Worm (Caenorhabditis elegans) whole organism, young adult: ENCODE measurements around the gene lido-9.

Experiments used
- Y67H2A.10 ChIP-seq: fragments of 200-800 bp; sonication (Bioruptor generic); conservative IDR thresholded peaks from 2 replicates; pipeline ENCODE4 v1.3.6; 2022; ENCODE audit warnings: missing genetic modification reagents, missing genetic modification characterization, missing compliant biosample characterization
- Y95B8A.8 ChIP-seq: fragments of 200-800 bp; sonication (Bioruptor generic); IDR thresholded peaks from 2 replicates; pipeline ENCODE4 v1.3.6; 2022; ENCODE audit warnings: missing genetic modification reagents, missing genetic modification characterization, missing compliant biosample characterization
- ama-1 ChIP-seq, 3 experiments: fragments of 150-350 bp in 1 of 3; sonication (generic microtip) in 2 of 3; optimal IDR thresholded peaks; 2 replicates each; lab custom pipeline; 2014 to 2018; ENCODE audit warnings: missing biosample characterization in 2 of 3, missing genetic modification characterization in 2 of 3, missing genetic modification reagents in 2 of 3
- aptf-2 ChIP-seq: fragments of 200-800 bp; sonication (Bioruptor generic); conservative IDR thresholded peaks from 2 replicates; pipeline ENCODE4 v1.3.6; 2022; ENCODE audit warnings: missing genetic modification reagents, missing genetic modification characterization, missing compliant biosample characterization
- atf-7 ChIP-seq: sonication (generic microtip); optimal IDR thresholded peaks from 2 replicates; lab custom pipeline; 2017; ENCODE audit warnings: mild to moderate bottlenecking, missing genetic modification characterization, missing compliant biosample characterization
- attf-6 ChIP-seq: fragments of 200-800 bp; sonication (Bioruptor generic); IDR thresholded peaks from 2 replicates; pipeline ENCODE4 v1.3.6; 2022; ENCODE audit warnings: missing genetic modification reagents, missing genetic modification characterization, missing compliant biosample characterization
- him-1 ChIP-seq: sonication (generic microtip); optimal IDR thresholded peaks from 2 replicates; lab custom pipeline; 2016; ENCODE audit warnings: missing genotype, missing genetic modification reagents, missing genetic modification characterization, missing compliant biosample characterization
- lin-35 ChIP-seq, 3 experiments: fragments of 150-350 bp in 2 of 3; sonication (generic microtip) in 1 of 3; optimal IDR thresholded peaks; 2 replicates each; lab custom pipeline; 2014 to 2018; ENCODE audit warnings: missing biosample characterization in 3 of 3, missing genetic modification characterization in 3 of 3, missing genetic modification reagents in 3 of 3
- mel-28 ChIP-seq: sonication (generic microtip); optimal IDR thresholded peaks from 2 replicates; lab custom pipeline; 2016; ENCODE audit warnings: borderline replicate concordance, mild to moderate bottlenecking, missing genetic modification characterization, missing compliant biosample characterization
- nhr-120 ChIP-seq: fragments of 200-800 bp; sonication (Bioruptor generic); IDR thresholded peaks from 2 replicates; pipeline ENCODE4 v1.3.6; 2022; ENCODE audit warnings: missing genetic modification characterization, missing compliant biosample characterization
- sea-2 ChIP-seq: fragments of 200-800 bp; sonication (Bioruptor generic); IDR thresholded peaks from 2 replicates; pipeline ENCODE4 v1.3.6; 2022; ENCODE audit warnings: missing genetic modification characterization, missing compliant biosample characterization
- unc-130 ChIP-seq: sonication (generic microtip); optimal IDR thresholded peaks from 2 replicates; lab custom pipeline; 2016; ENCODE audit warnings: missing genetic modification reagents, missing genetic modification characterization, missing compliant biosample characterization
- unc-62 ChIP-seq: fragments of 150-350 bp; optimal IDR thresholded peaks from 2 replicates; lab custom pipeline; 2014; ENCODE audit warnings: missing biosample characterization, missing genetic modification reagents, missing genetic modification characterization

DNA sequence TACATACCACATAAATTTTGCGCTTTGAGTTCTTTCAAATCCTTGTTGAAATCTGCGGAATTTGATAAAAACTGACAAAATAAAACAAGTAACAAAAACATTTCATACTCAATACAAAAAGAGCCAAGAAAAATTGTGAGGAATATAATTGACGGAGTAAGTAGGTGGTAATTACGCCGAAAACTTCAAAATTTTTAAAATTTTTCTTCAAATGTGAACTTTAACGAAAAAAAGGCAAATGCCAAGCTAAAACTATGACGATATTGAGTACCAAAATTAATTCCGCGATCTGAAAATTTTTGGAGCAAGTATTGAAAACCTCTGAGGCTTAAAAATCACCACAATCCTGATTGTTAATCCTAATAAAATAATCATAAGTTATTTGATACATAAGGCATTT, 47.9 kb upstream of the lido-9 start, which contains the start of gene irld-51:
- no peak for TF ChIP-seq unc-62 (GFP tag; lab: Kevin White, UChicago)
- TF ChIP-seq aptf-2 = no peak
- TF ChIP-seq him-1 (tag; lab: Kevin White, UChicago) = no peak
- TF ChIP-seq atf-7 (tag; lab: Kevin White, UChicago) = no peak
- TF ChIP-seq mel-28 (tag; lab: Kevin White, UChicago) = no peak
- TF ChIP-seq nhr-120 (GFP tag; lab: Robert Waterston, UW) = no peak
- TF ChIP-seq attf-6 = no peak
- no peak for TF ChIP-seq lin-35 (GFP tag; optimal IDR thresholded peaks at IDR 0.05; lab: Kevin White, UChicago)
- no peak for TF ChIP-seq Y67H2A.10
- TF ChIP-seq Y95B8A.8 (GFP tag; lab: Robert Waterston, UW) = no peak
- no peak for TF ChIP-seq ama-1 (optimal IDR thresholded peaks at IDR 0.05; lab: Kevin White, UChicago)
- no peak for TF ChIP-seq ama-1 (GFP tag; optimal IDR thresholded peaks at IDR 0.05; lab: Kevin White, UChicago)
- no peak for TF ChIP-seq unc-130 (GFP tag; lab: Kevin White, UChicago)
- no peak for TF ChIP-seq sea-2 (GFP tag; lab: Robert Waterston, UW)
